Fruit fly (Drosophila melanogaster): ENCODE measurements around the gene GstD6.
A peak's percentile ranks its signal among the peaks of the same experiment; 100 is the strongest.

The GstD6 gene

dm6 chr3R:12425510-12426309 is 48.8 kb downstream of the GstD6 start, which contains the start of gene Pp1-87B (continued):
- peak in 1 of 3 experiments; percentile 28 for TF ChIP-seq lola (GFP tag; optimal IDR thresholded peaks at IDR 0.05)
- TF ChIP-seq gce (GFP tag; IDR thresholded peaks at IDR 0.05), result no peak
- no peak for TF ChIP-seq NK7.1 (GFP tag; optimal IDR thresholded peaks at IDR 0.05)
- peak; percentile 37 for TF ChIP-seq pum (GFP tag; optimal IDR thresholded peaks at IDR 0.05)
- no peak for TF ChIP-seq CG12071 (GFP tag; optimal IDR thresholded peaks at IDR 0.05)
- peak; percentile 87 for TF ChIP-seq CG12659 (GFP tag; optimal IDR thresholded peaks at IDR 0.05)
- TF ChIP-seq sug (tag; optimal IDR thresholded peaks at IDR 0.05), result peak; percentile 55
- TF ChIP-seq Usf (GFP tag; optimal IDR thresholded peaks at IDR 0.05), result peak; percentile 29
- peak; percentile 95 for TF ChIP-seq CG1832 (GFP tag; optimal IDR thresholded peaks at IDR 0.05)
- TF ChIP-seq insv (GFP tag; optimal IDR thresholded peaks at IDR 0.05), result peak; percentile 88 to 99
- peak; percentile 13 for TF ChIP-seq Nf-YB (GFP tag; optimal IDR thresholded peaks at IDR 0.05)
- peak; percentile 13 for TF ChIP-seq Camta (GFP tag; optimal IDR thresholded peaks at IDR 0.05)
- peak; percentile 25; the same call in 1 of the 2 replicates for TF ChIP-seq CG31441 (GFP tag; IDR thresholded peaks at IDR 0.05)
- TF ChIP-seq gfzf (GFP tag; optimal IDR thresholded peaks at IDR 0.05), result peak; percentile 17
- TF ChIP-seq Med (GFP tag), result peak; percentile 76
- no peak for TF ChIP-seq Eip74EF (GFP tag; optimal IDR thresholded peaks at IDR 0.05)
- peak; percentile 70 for TF ChIP-seq kni (GFP tag; optimal IDR thresholded peaks at IDR 0.05)
- TF ChIP-seq caup (GFP tag; optimal IDR thresholded peaks at IDR 0.05; ENCODE audit: severe bottlenecking), result peak; percentile 28
- TF ChIP-seq E2f2 (GFP tag; IDR thresholded peaks at IDR 0.05), result no peak
- TF ChIP-seq CG9797 (GFP tag; optimal IDR thresholded peaks at IDR 0.05), result peak; percentile 49
- no peak for TF ChIP-seq fd64A (GFP tag; optimal IDR thresholded peaks at IDR 0.05)
- TF ChIP-seq slp2 (GFP tag; optimal IDR thresholded peaks at IDR 0.05), result no peak
- TF ChIP-seq CG2712 (tag; optimal IDR thresholded peaks at IDR 0.05), result peak; percentile 10
- TF ChIP-seq vvl (GFP tag; IDR thresholded peaks at IDR 0.05), result peak; percentile 25; the same call in 1 of the 2 replicates
- peak in 1 of 2 experiments; percentile 11 for TF ChIP-seq dpn (GFP tag; optimal IDR thresholded peaks at IDR 0.05)
- TF ChIP-seq Mrtf (GFP tag; IDR thresholded peaks at IDR 0.05), result no peak
- no peak for TF ChIP-seq Blimp-1 (GFP tag; optimal IDR thresholded peaks at IDR 0.05)
- TF ChIP-seq cad (GFP tag; optimal IDR thresholded peaks at IDR 0.05), result no peak
- TF ChIP-seq Sry-β (GFP tag; optimal IDR thresholded peaks at IDR 0.05), result no peak
- peak; percentile 39 for TF ChIP-seq CG8290 (GFP tag; optimal IDR thresholded peaks at IDR 0.05)
- peak in 1 of 2 experiments; percentile 46 for TF ChIP-seq CG8290 (tag; optimal IDR thresholded peaks at IDR 0.05)
- TF ChIP-seq kah (GFP tag; optimal IDR thresholded peaks at IDR 0.05), result no peak
- peak; percentile 60 for TF ChIP-seq Dp (GFP tag; optimal IDR thresholded peaks at IDR 0.05)
- TF ChIP-seq CG2116 (GFP tag; optimal IDR thresholded peaks at IDR 0.05), result peak; percentile 66
- no peak for TF ChIP-seq CG1647 (GFP tag; optimal IDR thresholded peaks at IDR 0.05)
- TF ChIP-seq pros (GFP tag; optimal IDR thresholded peaks at IDR 0.05), result no peak
- TF ChIP-seq Fer1 (GFP tag; optimal IDR thresholded peaks at IDR 0.05), result peak; percentile 14
- TF ChIP-seq Max (GFP tag; optimal IDR thresholded peaks at IDR 0.05), result peak; percentile 27
- peak; percentile 46 for TF ChIP-seq stwl (tag; optimal IDR thresholded peaks at IDR 0.05)
- peak; percentile 30 for TF ChIP-seq Abd-B (GFP tag; optimal IDR thresholded peaks at IDR 0.05)
- no peak for TF ChIP-seq slou (GFP tag; optimal IDR thresholded peaks at IDR 0.05)
- TF ChIP-seq Elba2 (GFP tag; optimal IDR thresholded peaks at IDR 0.05), result peak; percentile 98
- TF ChIP-seq CG10543 (GFP tag; optimal IDR thresholded peaks at IDR 0.05), result peak; percentile 53
- no peak for TF ChIP-seq CG31224 (GFP tag; IDR thresholded peaks at IDR 0.05)
- peak; percentile 86 for TF ChIP-seq YL-1 (GFP tag; optimal IDR thresholded peaks at IDR 0.05)
- TF ChIP-seq CG17612 (GFP tag; IDR thresholded peaks at IDR 0.05), result no peak
- TF ChIP-seq ab (GFP tag; optimal IDR thresholded peaks at IDR 0.05), result no peak
- peak; percentile 98 for TF ChIP-seq MESR4 (GFP tag; optimal IDR thresholded peaks at IDR 0.05)
